Fruit fly (Drosophila melanogaster) whole organism: Measurements from ENCODE around the gene ChAT.

Experiments used
- CG8478 ChIP-seq: fragments of >200 bp; optimal IDR thresholded peaks from 2 replicates; lab custom pipeline; 2018; ENCODE audit warnings: inconsistent platforms
- Dll ChIP-seq: fragments of >200 bp; optimal IDR thresholded peaks from 2 replicates; lab custom pipeline; 2017
- usp ChIP-seq: fragments of >200 bp; optimal IDR thresholded peaks from 2 replicates; lab custom pipeline; 2017; ENCODE audit warnings: missing biosample characterization, missing genetic modification characterization, mixed read lengths

DNA sequence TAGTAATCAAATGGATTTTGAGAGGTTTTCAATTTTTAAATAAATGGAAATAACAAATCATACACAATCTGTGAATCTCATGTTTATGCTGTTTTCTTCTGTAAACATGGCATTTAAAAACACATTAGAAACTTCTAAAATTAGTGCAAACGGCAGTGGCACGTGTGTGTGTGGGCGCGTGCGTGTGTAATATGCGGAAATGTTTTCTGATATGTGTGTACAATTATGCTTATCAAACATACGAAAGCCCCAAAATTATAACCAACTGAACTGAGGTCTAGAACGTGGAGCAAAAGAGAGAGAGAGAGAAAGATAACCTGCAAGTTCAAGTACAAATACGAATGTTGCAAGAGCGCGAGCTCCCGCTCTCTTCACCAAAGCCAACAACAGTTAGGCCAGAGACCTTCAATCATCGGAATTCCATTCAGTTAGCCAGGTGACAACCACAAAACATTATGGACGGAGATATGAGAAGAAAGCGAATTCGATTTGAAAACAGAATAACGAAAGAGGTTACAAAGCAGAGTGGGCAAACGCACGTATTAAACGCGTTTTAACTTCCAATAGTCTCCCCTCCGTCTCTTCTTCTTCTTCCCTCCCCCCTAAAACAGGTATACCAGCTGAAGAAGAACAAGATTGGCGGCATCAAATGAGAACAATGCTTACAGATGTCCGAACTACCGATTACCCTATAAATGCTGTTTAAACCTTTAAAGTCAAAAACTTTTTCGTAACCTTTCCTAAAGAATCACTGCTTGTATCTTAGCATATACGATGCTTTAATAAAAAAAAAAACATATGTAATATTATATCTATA, 35.9 kb downstream of the ChAT start:
- TF ChIP-seq CG8478 (lab: Kevin White, UChicago) (no peak), usp (GFP tag; lab: Kevin White, UChicago) (no peak), Dll (lab: Kevin White, UChicago) (no peak)
